Worm (Caenorhabditis elegans) whole organism, late embryonic: Measurements from ENCODE around the gene F35C11.6.

Experiments
- K02D7.2 ChIP-seq: sonication (generic microtip); optimal IDR thresholded peaks from 2 replicates; lab custom pipeline; 2017; ENCODE audit warnings: mild to moderate bottlenecking, missing genetic modification characterization, missing compliant biosample characterization
- ahr-1 ChIP-seq: sonication (generic microtip); optimal IDR thresholded peaks from 2 replicates; lab custom pipeline; 2016; ENCODE audit warnings: missing genetic modification characterization, missing compliant biosample characterization
- ceh-18 ChIP-seq: sonication (generic microtip); optimal IDR thresholded peaks from 2 replicates; lab custom pipeline; 2016; ENCODE audit warnings: missing genetic modification characterization, missing compliant biosample characterization
- ceh-19 ChIP-seq: fragments of 200-800 bp; sonication (Bioruptor generic); optimal IDR thresholded peaks from 2 replicates; lab custom pipeline; 2018; ENCODE audit warnings: mild to moderate bottlenecking, missing genetic modification characterization, missing compliant biosample characterization
- ceh-2 ChIP-seq: sonication (generic microtip); optimal IDR thresholded peaks from 2 replicates; lab custom pipeline; 2016; ENCODE audit warnings: missing genotype, missing genetic modification characterization, missing compliant biosample characterization
- ceh-30 ChIP-seq: fragments of 150-350 bp; optimal IDR thresholded peaks from 2 replicates; lab custom pipeline; 2014; ENCODE audit warnings: missing biosample characterization, missing genetic modification characterization
- ceh-31 ChIP-seq: sonication (generic microtip); optimal IDR thresholded peaks from 2 replicates; lab custom pipeline; 2016; ENCODE audit warnings: missing genetic modification characterization, missing compliant biosample characterization
- ceh-34 ChIP-seq: sonication (generic microtip); optimal IDR thresholded peaks from 2 replicates; lab custom pipeline; 2016; ENCODE audit warnings: mild to moderate bottlenecking, missing genetic modification characterization, missing compliant biosample characterization
- ceh-48 ChIP-seq: sonication (generic microtip); optimal IDR thresholded peaks from 2 replicates; lab custom pipeline; 2016; ENCODE audit warnings: missing genetic modification characterization, inconsistent platforms, missing compliant biosample characterization
- ceh-9 ChIP-seq: sonication (generic microtip); optimal IDR thresholded peaks from 2 replicates; lab custom pipeline; 2016; ENCODE audit warnings: mild to moderate bottlenecking, missing genetic modification characterization, inconsistent platforms, missing compliant biosample characterization
- dve-1 ChIP-seq: sonication (generic microtip); optimal IDR thresholded peaks from 2 replicates; lab custom pipeline; 2017; ENCODE audit warnings: antibody characterized with exemption, mild to moderate bottlenecking, missing genetic modification characterization, missing compliant biosample characterization
- elt-4 ChIP-seq: sonication (generic microtip); optimal IDR thresholded peaks from 2 replicates; lab custom pipeline; 2016; ENCODE audit warnings: missing genetic modification characterization, missing compliant biosample characterization
- ets-4 ChIP-seq: sonication (generic microtip); optimal IDR thresholded peaks from 2 replicates; lab custom pipeline; 2016; ENCODE audit warnings: missing genetic modification characterization, missing compliant biosample characterization
- eyg-1 ChIP-seq: sonication (generic microtip); optimal IDR thresholded peaks from 2 replicates; lab custom pipeline; 2016; ENCODE audit warnings: missing genotype, missing genetic modification characterization, missing compliant biosample characterization
- fkh-10 ChIP-seq: fragments of 150-350 bp; optimal IDR thresholded peaks from 2 replicates; lab custom pipeline; 2014; ENCODE audit warnings: missing biosample characterization, missing genetic modification reagents, missing genetic modification characterization
- hlh-15 ChIP-seq: sonication (generic microtip); optimal IDR thresholded peaks from 2 replicates; lab custom pipeline; 2016; ENCODE audit warnings: missing genetic modification characterization, missing compliant biosample characterization
- hlh-8 ChIP-seq: sonication (generic microtip); optimal IDR thresholded peaks from 2 replicates; lab custom pipeline; 2016; ENCODE audit warnings: missing genotype, missing genetic modification characterization, missing compliant biosample characterization
- lim-6 ChIP-seq: sonication (generic microtip); optimal IDR thresholded peaks from 2 replicates; lab custom pipeline; 2016; ENCODE audit warnings: missing genetic modification characterization, missing compliant biosample characterization
- lin-11 ChIP-seq: fragments of 200-800 bp; sonication (Bioruptor generic); optimal IDR thresholded peaks from 2 replicates; lab custom pipeline; 2018; ENCODE audit warnings: mild to moderate bottlenecking, missing genetic modification characterization, missing compliant biosample characterization
- mec-3 ChIP-seq: sonication (generic microtip); optimal IDR thresholded peaks from 2 replicates; lab custom pipeline; 2016; ENCODE audit warnings: borderline replicate concordance, missing genetic modification characterization, missing compliant biosample characterization
- nfya-1 ChIP-seq: sonication (generic microtip); optimal IDR thresholded peaks from 2 replicates; lab custom pipeline; 2017; ENCODE audit warnings: missing genetic modification characterization, mild to moderate bottlenecking, missing compliant biosample characterization, antibody characterized with exemption, moderate library complexity
- nhr-11 ChIP-seq: fragments of 150-350 bp; optimal IDR thresholded peaks from 2 replicates; lab custom pipeline; 2014; ENCODE audit warnings: missing biosample characterization, missing genetic modification characterization
- nhr-232 ChIP-seq: sonication (generic microtip); optimal IDR thresholded peaks from 2 replicates; lab custom pipeline; 2016; ENCODE audit warnings: missing genetic modification characterization, missing compliant biosample characterization
- pag-3 ChIP-seq: sonication (generic microtip); optimal IDR thresholded peaks from 2 replicates; lab custom pipeline; 2016; ENCODE audit warnings: missing compliant biosample characterization, missing genetic modification characterization, borderline replicate concordance
- pat-9 ChIP-seq: fragments of 200-800 bp; sonication (Bioruptor generic); optimal IDR thresholded peaks from 2 replicates; lab custom pipeline; 2018; ENCODE audit warnings: mild to moderate bottlenecking, missing genetic modification characterization, moderate library complexity, missing compliant biosample characterization
- pax-1 ChIP-seq: fragments of 150-350 bp; optimal IDR thresholded peaks from 2 replicates; lab custom pipeline; 2014; ENCODE audit warnings: missing biosample characterization, missing genetic modification characterization
- pha-4 ChIP-seq: fragments of 150-350 bp; optimal IDR thresholded peaks from 2 replicates; lab custom pipeline; 2018; ENCODE audit warnings: missing biosample characterization, missing genetic modification reagents, missing genetic modification characterization
- pqm-1 ChIP-seq: sonication (generic microtip); optimal IDR thresholded peaks from 2 replicates; lab custom pipeline; 2016; ENCODE audit warnings: missing genetic modification characterization, missing compliant biosample characterization
- pros-1 ChIP-seq: fragments of 150-350 bp; optimal IDR thresholded peaks from 2 replicates; lab custom pipeline; 2014; ENCODE audit warnings: missing biosample characterization, missing genetic modification reagents, missing genetic modification characterization
- ref-2 ChIP-seq: sonication (generic microtip); optimal IDR thresholded peaks from 2 replicates; lab custom pipeline; 2016; ENCODE audit warnings: missing genetic modification characterization, missing compliant biosample characterization
- sox-2 ChIP-seq: fragments of 200-800 bp; sonication (Bioruptor generic); IDR thresholded peaks from 2 replicates; pipeline ENCODE4 v1.3.6; 2022; ENCODE audit warnings: missing genetic modification reagents, missing genetic modification characterization, missing compliant biosample characterization
- tbx-2 ChIP-seq: sonication (generic microtip); optimal IDR thresholded peaks from 2 replicates; lab custom pipeline; 2016; ENCODE audit warnings: missing genetic modification characterization, missing compliant biosample characterization
- tbx-7 ChIP-seq: sonication (generic microtip); optimal IDR thresholded peaks from 2 replicates; lab custom pipeline; 2016; ENCODE audit warnings: missing genotype, missing genetic modification characterization, missing compliant biosample characterization
- ttx-3 ChIP-seq: sonication (generic microtip); optimal IDR thresholded peaks from 2 replicates; lab custom pipeline; 2016; ENCODE audit warnings: missing genetic modification reagents, missing genetic modification characterization, missing compliant biosample characterization
- unc-3 ChIP-seq, 2 experiments: fragments of 200-800 bp in 1 of 2; sonication (Bioruptor generic) in 1 of 2; sonication (generic microtip) in 1 of 2; conservative IDR thresholded peaks in 1 of 2; optimal IDR thresholded peaks in 1 of 2; 2 replicates each; pipeline versions ENCODE4 v1.3.6 to Lab custom; 2016 to 2022; ENCODE audit warnings: missing compliant biosample characterization in 2 of 2, missing genetic modification characterization in 2 of 2, missing genetic modification reagents in 1 of 2
- unc-42 ChIP-seq: sonication (generic microtip); optimal IDR thresholded peaks from 2 replicates; lab custom pipeline; 2016; ENCODE audit warnings: missing genotype, missing genetic modification characterization, missing compliant biosample characterization
- unc-55 ChIP-seq: sonication (generic microtip); optimal IDR thresholded peaks from 2 replicates; lab custom pipeline; 2017; ENCODE audit warnings: missing biosample characterization, missing genetic modification reagents, missing genetic modification characterization
- unc-86 ChIP-seq: sonication (generic microtip); optimal IDR thresholded peaks from 2 replicates; lab custom pipeline; 2016; ENCODE audit warnings: missing genetic modification characterization, missing compliant biosample characterization
- zip-5 ChIP-seq: sonication (generic microtip); optimal IDR thresholded peaks from 2 replicates; lab custom pipeline; 2016; ENCODE audit warnings: missing genetic modification characterization, missing compliant biosample characterization

The F35C11.6 gene

ce11 chrII:8220267-8220666 is 38.7 kb downstream of the F35C11.6 start:
- no peak for TF ChIP-seq ceh-2 (tag; lab: Kevin White, UChicago)
- no peak for TF ChIP-seq elt-4
- TF ChIP-seq pax-1, result no peak
- no peak for TF ChIP-seq pqm-1 (tag; lab: Kevin White, UChicago)
- TF ChIP-seq ceh-48, result no peak
- TF ChIP-seq mec-3, result no peak
- no peak for TF ChIP-seq pag-3 (tag; lab: Kevin White, UChicago)
- TF ChIP-seq unc-55 (GFP tag; lab: Kevin White, UChicago), result no peak
- no peak for TF ChIP-seq ceh-9 (tag; lab: Kevin White, UChicago)
- TF ChIP-seq ceh-18 (tag; lab: Kevin White, UChicago), result no peak
- TF ChIP-seq fkh-10, result no peak
- TF ChIP-seq ceh-34 (tag; lab: Kevin White, UChicago), result no peak
- TF ChIP-seq K02D7.2 (tag; lab: Kevin White, UChicago), result no peak
- TF ChIP-seq ahr-1 (tag; lab: Kevin White, UChicago), result no peak
- TF ChIP-seq nfya-1 (tag; lab: Kevin White, UChicago), result no peak
- no peak for TF ChIP-seq unc-42 (tag; lab: Kevin White, UChicago)
- no peak for TF ChIP-seq hlh-15 (tag; lab: Kevin White, UChicago)
- no peak for TF ChIP-seq nhr-11 (tag; lab: Kevin White, UChicago)

ce11 chrII:8218266-8218665 is 40.7 kb downstream of the F35C11.6 start:
- no peak for TF ChIP-seq tbx-2 (tag; lab: Kevin White, UChicago)
- no peak for TF ChIP-seq hlh-8 (tag; lab: Kevin White, UChicago)
- no peak for TF ChIP-seq pat-9 (tag; lab: Kevin White, UChicago)
- TF ChIP-seq lin-11 (tag; lab: Kevin White, UChicago), result no peak
- TF ChIP-seq tbx-7, result no peak
- TF ChIP-seq ceh-30 (tag; lab: Kevin White, UChicago), result no peak
- TF ChIP-seq ceh-19 (GFP tag; lab: Kevin White, UChicago), result no peak
- TF ChIP-seq, all 69 proteins: peak for 0

- TF ChIP-seq ref-2 (no peak), nhr-232 (tag; lab: Kevin White, UChicago) (no peak), pat-9 (tag; lab: Kevin White, UChicago) (no peak), lim-6 (tag; lab: Kevin White, UChicago) (no peak), ttx-3 (tag; lab: Kevin White, UChicago) (no peak), zip-5 (tag; lab: Kevin White, UChicago) (no peak), tbx-7 (no peak), pros-1 (tag; lab: Kevin White, UChicago) (no peak), pha-4 (no peak), unc-86 (tag; lab: Kevin White, UChicago) (no peak), ceh-9 (tag; lab: Kevin White, UChicago) (no peak), pax-1 (no peak), K02D7.2 (tag; lab: Kevin White, UChicago) (no peak), ceh-2 (tag; lab: Kevin White, UChicago) (no peak), sox-2 (GFP tag; lab: Robert Waterston, UW) (no peak), ceh-48 (no peak)
Observed at ce11 chrII:8216922-8217321, 42.0 kb downstream of the F35C11.6 start, which contains the start of gene ifg-1. Gene ifg-1 (plus strand): TSS chrII:8217222.

- TF ChIP-seq ceh-34 (tag; lab: Kevin White, UChicago), result peak; percentile 32
- no peak for TF ChIP-seq ceh-31 (tag; lab: Kevin White, UChicago)
- no peak for TF ChIP-seq pat-9 (tag; lab: Kevin White, UChicago)
- peak; percentile 20 for TF ChIP-seq nfya-1 (tag; lab: Kevin White, UChicago)
- TF ChIP-seq fkh-10, result no peak
- TF ChIP-seq pax-1, result peak; percentile 9
- TF ChIP-seq unc-42 (tag; lab: Kevin White, UChicago), result peak; percentile 37
- TF ChIP-seq ceh-2 (tag; lab: Kevin White, UChicago), result no peak
- peak; percentile 21 for TF ChIP-seq ets-4
- no peak for TF ChIP-seq unc-3 (GFP tag; conservative IDR thresholded peaks at IDR 0.05; lab: Robert Waterston, UW)
- TF ChIP-seq unc-3 (tag; optimal IDR thresholded peaks at IDR 0.05; lab: Kevin White, UChicago), result no peak
- TF ChIP-seq ceh-48, result peak; percentile 78
- no peak for TF ChIP-seq eyg-1 (tag; lab: Kevin White, UChicago)
- TF ChIP-seq dve-1, result peak; percentile 20
- peak; percentile 20 for TF ChIP-seq unc-55 (GFP tag; lab: Kevin White, UChicago)
Observed at ce11 chrII:8216433-8216832, 42.5 kb downstream of the F35C11.6 start, which contains the start of gene M110.3. Gene M110.3 (minus strand): TSS chrII:8216616.
